Worm (Caenorhabditis elegans) whole organism, young adult: ENCODE results near the gene C38C6.3.
A peak's percentile ranks its signal among the peaks of the same experiment; 100 is the strongest.

Experiments
- B0261.1 ChIP-seq: sonication (generic microtip); optimal IDR thresholded peaks from 2 replicates; lab custom pipeline; 2016; ENCODE audit warnings: mild to moderate bottlenecking, missing genetic modification characterization, moderate library complexity, missing compliant biosample characterization
- C17E4.6 ChIP-seq: fragments of 200-800 bp; sonication (Bioruptor generic); IDR thresholded peaks from 2 replicates; pipeline ENCODE4 v1.3.6; 2022; ENCODE audit warnings: missing genetic modification reagents, missing genetic modification characterization, missing compliant biosample characterization
- D2030.7 ChIP-seq: fragments of 200-800 bp; sonication (Bioruptor generic); IDR thresholded peaks from 2 replicates; pipeline ENCODE4 v1.3.6; 2022; ENCODE audit warnings: missing genetic modification reagents, missing genetic modification characterization, missing compliant biosample characterization
- F49E8.2 ChIP-seq: sonication (generic microtip); optimal IDR thresholded peaks from 3 replicates; lab custom pipeline; 2017; ENCODE audit warnings: missing genetic modification characterization, mild to moderate bottlenecking, missing compliant biosample characterization, antibody characterized with exemption, moderate library complexity; ENCODE audit not compliant: insufficient read depth
- F57A8.1 ChIP-seq: fragments of 200-800 bp; sonication (Bioruptor generic); optimal IDR thresholded peaks from 2 replicates; lab custom pipeline; 2018; ENCODE audit warnings: mild to moderate bottlenecking, missing genetic modification characterization, moderate library complexity, missing compliant biosample characterization
- K11D2.4 ChIP-seq: fragments of 200-800 bp; sonication (Bioruptor generic); IDR thresholded peaks from 2 replicates; pipeline ENCODE4 v1.3.6; 2022; ENCODE audit warnings: missing genetic modification reagents, missing genetic modification characterization, missing compliant biosample characterization
- K12H6.12 ChIP-seq: fragments of 200-800 bp; sonication (Bioruptor generic); optimal IDR thresholded peaks from 2 replicates; lab custom pipeline; 2018; ENCODE audit warnings: mild to moderate bottlenecking, missing genetic modification characterization, missing compliant biosample characterization
- Y56A3A.18 ChIP-seq: fragments of 200-800 bp; sonication (Bioruptor generic); IDR thresholded peaks from 2 replicates; pipeline ENCODE4 v1.3.6; 2022; ENCODE audit warnings: missing genetic modification reagents, missing genetic modification characterization, missing compliant biosample characterization
- Y67H2A.10 ChIP-seq: fragments of 200-800 bp; sonication (Bioruptor generic); conservative IDR thresholded peaks from 2 replicates; pipeline ENCODE4 v1.3.6; 2022; ENCODE audit warnings: missing genetic modification reagents, missing genetic modification characterization, missing compliant biosample characterization
- Y79H2A.3 ChIP-seq: fragments of 200-800 bp; sonication (Bioruptor generic); conservative IDR thresholded peaks from 2 replicates; pipeline ENCODE4 v1.3.6; 2022; ENCODE audit warnings: missing genetic modification reagents, missing genetic modification characterization, missing compliant biosample characterization
- akir-1 ChIP-seq: fragments of 200-800 bp; sonication (Bioruptor generic); optimal IDR thresholded peaks from 2 replicates; lab custom pipeline; 2018; ENCODE audit warnings: mild to moderate bottlenecking, missing genetic modification characterization, moderate library complexity, missing compliant biosample characterization
- ama-1 ChIP-seq, 3 experiments: fragments of 150-350 bp in 1 of 3; sonication (generic microtip) in 2 of 3; optimal IDR thresholded peaks; 2 replicates each; lab custom pipeline; 2014 to 2018; ENCODE audit warnings: missing biosample characterization in 2 of 3, missing genetic modification characterization in 2 of 3, missing genetic modification reagents in 2 of 3
- aptf-3 ChIP-seq: fragments of 200-800 bp; sonication (Bioruptor generic); IDR thresholded peaks from 2 replicates; pipeline ENCODE4 v1.3.6; 2022; ENCODE audit warnings: missing genetic modification characterization, missing compliant biosample characterization
- ceh-100 ChIP-seq: fragments of 200-800 bp; sonication (Bioruptor generic); IDR thresholded peaks from 2 replicates; pipeline ENCODE4 v1.3.6; 2022; ENCODE audit warnings: missing genetic modification reagents, missing genetic modification characterization, missing compliant biosample characterization
- chd-7 ChIP-seq: sonication (generic microtip); optimal IDR thresholded peaks from 2 replicates; lab custom pipeline; 2016; ENCODE audit warnings: mild to moderate bottlenecking, missing genetic modification characterization, moderate library complexity, missing compliant biosample characterization
- egl-18 ChIP-seq: fragments of 200-800 bp; sonication (Bioruptor generic); IDR thresholded peaks from 2 replicates; pipeline ENCODE4 v1.3.6; 2022; ENCODE audit warnings: missing genetic modification reagents, missing genetic modification characterization, missing compliant biosample characterization
- hlh-12 ChIP-seq: sonication (generic microtip); optimal IDR thresholded peaks from 2 replicates; lab custom pipeline; 2016; ENCODE audit warnings: missing genetic modification characterization, missing compliant biosample characterization
- hmg-1.2 ChIP-seq: fragments of 200-800 bp; sonication (Bioruptor generic); IDR thresholded peaks from 2 replicates; pipeline ENCODE4 v1.3.6; 2022; ENCODE audit warnings: missing genetic modification reagents, missing genetic modification characterization, missing compliant biosample characterization
- hsf-1 ChIP-seq: fragments of 200-800 bp; sonication (Bioruptor generic); IDR thresholded peaks from 2 replicates; pipeline ENCODE4 v1.3.6; 2022; ENCODE audit warnings: missing genetic modification reagents, missing genetic modification characterization, missing compliant biosample characterization
- lin-26 ChIP-seq: fragments of 200-800 bp; sonication (Bioruptor generic); IDR thresholded peaks from 2 replicates; pipeline ENCODE4 v1.3.6; 2022; ENCODE audit warnings: missing genetic modification reagents, missing genetic modification characterization, missing compliant biosample characterization
- lir-1 ChIP-seq: fragments of 200-800 bp; sonication (Bioruptor generic); conservative IDR thresholded peaks from 2 replicates; pipeline ENCODE4 v1.3.6; 2022; ENCODE audit warnings: missing genetic modification reagents, missing genetic modification characterization, missing compliant biosample characterization
- madf-10 ChIP-seq: sonication (generic microtip); optimal IDR thresholded peaks from 2 replicates; lab custom pipeline; 2016; ENCODE audit warnings: mild to moderate bottlenecking, missing genetic modification characterization, missing compliant biosample characterization
- madf-3 ChIP-seq: fragments of 200-800 bp; sonication (Bioruptor generic); IDR thresholded peaks from 2 replicates; pipeline ENCODE4 v1.3.6; 2022; ENCODE audit warnings: missing genetic modification reagents, missing genetic modification characterization, missing compliant biosample characterization
- mes-4 ChIP-seq: sonication (generic microtip); optimal IDR thresholded peaks from 2 replicates; lab custom pipeline; 2016; ENCODE audit warnings: missing genotype, missing genetic modification characterization, missing compliant biosample characterization
- nfya-1 ChIP-seq: sonication (generic microtip); optimal IDR thresholded peaks from 2 replicates; lab custom pipeline; 2017; ENCODE audit warnings: antibody characterized with exemption, missing compliant biosample characterization, missing genetic modification characterization, borderline replicate concordance; ENCODE audit not compliant: insufficient read depth
- pha-4 ChIP-seq: fragments of 150-350 bp; sonication (generic microtip); optimal IDR thresholded peaks from 2 replicates; lab custom pipeline; 2014; ENCODE audit warnings: missing biosample characterization, missing genetic modification reagents, missing genetic modification characterization
- rcor-1 ChIP-seq: fragments of 200-800 bp; sonication (Bioruptor generic); IDR thresholded peaks from 2 replicates; pipeline ENCODE4 v1.3.6; 2022; ENCODE audit warnings: missing genetic modification reagents, missing genetic modification characterization, missing compliant biosample characterization
- rec-8 ChIP-seq, 2 experiments: sonication (generic microtip); optimal IDR thresholded peaks; 2 replicates each; lab custom pipeline; 2016; ENCODE audit warnings: mild to moderate bottlenecking in 2 of 2, missing genetic modification characterization in 2 of 2, missing genetic modification reagents in 2 of 2, missing genotype in 2 of 2, missing biosample characterization in 1 of 2, missing compliant biosample characterization in 1 of 2, moderate library complexity in 1 of 2
- repo-1 ChIP-seq: sonication (generic microtip); optimal IDR thresholded peaks from 2 replicates; lab custom pipeline; 2017; ENCODE audit warnings: mild to moderate bottlenecking, missing genetic modification characterization, missing compliant biosample characterization
- snpc-1.1 ChIP-seq: sonication (generic microtip); optimal IDR thresholded peaks from 2 replicates; lab custom pipeline; 2017; ENCODE audit warnings: missing genetic modification characterization, mild to moderate bottlenecking, missing compliant biosample characterization, antibody characterized with exemption, moderate library complexity, missing genotype, missing genetic modification reagents; ENCODE audit not compliant: insufficient read depth
- somi-1 ChIP-seq: fragments of 200-800 bp; sonication (Bioruptor generic); optimal IDR thresholded peaks from 2 replicates; lab custom pipeline; 2018; ENCODE audit warnings: mild to moderate bottlenecking, missing genetic modification characterization, missing compliant biosample characterization
- sptf-2 ChIP-seq: fragments of 200-800 bp; sonication (Bioruptor generic); optimal IDR thresholded peaks from 2 replicates; lab custom pipeline; 2018; ENCODE audit warnings: mild to moderate bottlenecking, missing genetic modification characterization, missing compliant biosample characterization
- tbx-9 ChIP-seq: sonication (generic microtip); optimal IDR thresholded peaks from 2 replicates; lab custom pipeline; 2016; ENCODE audit warnings: borderline replicate concordance, missing genetic modification characterization, inconsistent platforms, missing compliant biosample characterization
- unc-130 ChIP-seq: sonication (generic microtip); optimal IDR thresholded peaks from 2 replicates; lab custom pipeline; 2016; ENCODE audit warnings: missing genetic modification reagents, missing genetic modification characterization, missing compliant biosample characterization
- zim-3 ChIP-seq: sonication (generic microtip); optimal IDR thresholded peaks from 2 replicates; lab custom pipeline; 2017; ENCODE audit warnings: mild to moderate bottlenecking, missing genetic modification characterization, moderate library complexity, missing compliant biosample characterization
- ztf-6 ChIP-seq: fragments of 200-800 bp; sonication (Bioruptor generic); IDR thresholded peaks from 2 replicates; pipeline ENCODE4 v1.3.6; 2022; ENCODE audit warnings: missing genetic modification reagents, missing genetic modification characterization, missing compliant biosample characterization

C38C6.3 gene

DNA sequence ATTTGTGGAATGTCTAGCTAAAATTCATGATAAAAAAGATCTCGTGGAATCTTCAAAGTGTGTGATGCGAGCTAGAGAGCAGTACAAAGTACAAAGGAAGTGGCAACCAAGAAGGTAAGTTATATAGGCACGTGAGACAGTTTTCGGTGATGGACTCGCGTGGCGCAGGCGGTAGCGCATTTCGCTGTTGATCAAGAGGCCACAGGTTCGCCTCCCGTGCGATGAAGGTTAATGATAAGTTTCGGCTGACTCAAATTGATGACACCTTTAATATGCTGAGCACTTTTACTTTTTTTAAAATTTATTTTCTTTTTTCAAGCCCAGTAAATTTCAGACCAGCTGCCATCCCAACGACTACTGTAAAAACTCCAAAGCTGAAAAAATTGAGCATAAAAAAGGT is 16.0 kb upstream of the C38C6.3 start (continued):
- no peak for TF ChIP-seq pha-4 (tag; lab: Kevin White, UChicago)
- TF ChIP-seq ztf-6 (GFP tag; lab: Robert Waterston, UW) = 0 out of 2 replicates have a peak, but pooled peaks have one; percentile 67
- TF ChIP-seq hmg-1.2 (GFP tag; lab: Robert Waterston, UW) = peak; percentile 61
- peak; percentile 60; the same call in 1 of the 2 replicates for TF ChIP-seq hsf-1 (GFP tag; lab: Robert Waterston, UW)
- TF ChIP-seq tbx-9 = no peak
- TF ChIP-seq akir-1 (GFP tag; lab: Kevin White, UChicago) = no peak
- peak; percentile 66; the same call in 1 of the 2 replicates for TF ChIP-seq aptf-3 (GFP tag; lab: Robert Waterston, UW)
- 0 out of 2 replicates have a peak, but pooled peaks have one; percentile 15 for TF ChIP-seq C17E4.6 (GFP tag; lab: Robert Waterston, UW)
- no peak for TF ChIP-seq ama-1 (optimal IDR thresholded peaks at IDR 0.05; lab: Kevin White, UChicago)
- peak in 1 of 2 experiments; percentile 34 for TF ChIP-seq ama-1 (GFP tag; optimal IDR thresholded peaks at IDR 0.05; lab: Kevin White, UChicago)
- no peak for TF ChIP-seq ceh-100 (GFP tag; lab: Robert Waterston, UW)
- TF ChIP-seq rcor-1 (GFP tag; lab: Robert Waterston, UW) = peak; percentile 62
- TF ChIP-seq F57A8.1 (GFP tag; lab: Kevin White, UChicago) = peak; percentile 72
- 0 out of 2 replicates have a peak, but pooled peaks have one; percentile 41 for TF ChIP-seq Y56A3A.18 (GFP tag; lab: Robert Waterston, UW)
- peak; percentile 96 for TF ChIP-seq lin-26 (GFP tag; lab: Robert Waterston, UW)
- peak; percentile 19 for TF ChIP-seq F49E8.2 (tag; lab: Kevin White, UChicago)
- peak; percentile 69 for TF ChIP-seq zim-3 (tag; lab: Kevin White, UChicago)
- peak; percentile 15 for TF ChIP-seq somi-1 (GFP tag; lab: Kevin White, UChicago)
- TF ChIP-seq unc-130 (GFP tag; lab: Kevin White, UChicago) = peak; percentile 36
- peak; percentile 41 for TF ChIP-seq madf-10 (tag; lab: Kevin White, UChicago)
- peak; percentile 59 for TF ChIP-seq snpc-1.1 (tag; lab: Kevin White, UChicago)
- peak; percentile 8 for TF ChIP-seq sptf-2 (GFP tag; lab: Kevin White, UChicago)
- TF ChIP-seq hlh-12 (tag; lab: Kevin White, UChicago) = peak; percentile 73
- TF ChIP-seq D2030.7 (GFP tag; lab: Robert Waterston, UW) = peak; percentile 70
- TF ChIP-seq madf-3 = no peak
- 0 out of 2 replicates have a peak, but pooled peaks have one; percentile 48 for TF ChIP-seq lir-1 (GFP tag; lab: Robert Waterston, UW)
- 0 out of 2 replicates have a peak, but pooled peaks have one; percentile 33 for TF ChIP-seq Y79H2A.3 (GFP tag; lab: Robert Waterston, UW)
- TF ChIP-seq Y67H2A.10 (GFP tag; lab: Robert Waterston, UW) = no peak
- no peak for TF ChIP-seq K12H6.12
- TF ChIP-seq egl-18 (GFP tag; lab: Robert Waterston, UW) = 0 out of 2 replicates have a peak, but pooled peaks have one; percentile 20
- TF ChIP-seq K11D2.4 = 0 out of 2 replicates have a peak, but pooled peaks have one; percentile 50
- TF ChIP-seq repo-1 (tag; lab: Kevin White, UChicago) = peak; percentile 57
- no peak for TF ChIP-seq nfya-1 (tag; lab: Kevin White, UChicago)
- TF ChIP-seq, all 124 proteins: peak for 78

DNA sequence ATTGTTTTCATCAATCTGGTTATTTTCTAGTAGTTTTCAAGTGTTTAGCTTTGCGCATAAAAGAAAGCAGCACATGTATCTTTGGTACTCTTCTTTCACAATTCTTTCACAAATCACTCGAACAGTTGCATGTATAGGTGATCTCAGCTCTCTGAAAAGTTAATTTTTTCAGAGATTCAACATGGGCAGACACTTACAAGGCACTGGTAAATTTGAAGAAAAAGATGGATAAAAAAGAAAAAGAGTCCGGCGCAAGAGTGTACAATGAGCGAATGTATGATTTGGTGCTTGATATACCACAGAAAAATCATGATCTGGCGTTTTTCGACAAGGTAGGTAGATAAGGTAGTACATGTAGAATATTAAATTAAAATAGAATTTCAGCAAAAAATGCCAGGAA is 14.8 kb upstream of the C38C6.3 start:
- no peak for TF ChIP-seq mes-4
- no peak for TF ChIP-seq lir-1 (GFP tag; lab: Robert Waterston, UW)

DNA sequence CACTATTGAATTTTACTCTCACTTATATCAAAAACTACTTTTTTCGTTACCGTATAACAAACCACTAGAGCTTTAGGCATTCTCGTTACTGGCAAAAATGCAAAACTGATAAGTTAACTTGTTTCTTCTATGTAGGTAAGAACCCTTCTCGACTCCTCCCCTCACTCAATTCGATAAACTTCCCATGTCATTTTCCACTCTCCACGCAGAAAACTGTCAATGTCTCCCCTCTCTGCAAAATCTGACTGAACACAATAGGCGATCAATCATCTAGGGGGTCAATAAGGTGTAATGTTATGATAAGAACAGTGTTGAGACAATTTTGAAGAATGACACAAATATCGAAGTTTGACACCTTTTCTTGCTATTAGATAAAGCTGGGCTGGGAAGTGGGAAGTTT is 14.2 kb upstream of the C38C6.3 start:
- no peak for TF ChIP-seq B0261.1 (tag; lab: Kevin White, UChicago)
- no peak for TF ChIP-seq chd-7 (tag; lab: Kevin White, UChicago)
- no peak for TF ChIP-seq rec-8 (tag; optimal IDR thresholded peaks at IDR 0.05; lab: Kevin White, UChicago)
